Fruit fly (Drosophila melanogaster): Measurements from ENCODE around the gene CG4116.

CG4116 gene

dm6 chrX:3036527-3036926 is 30.8 kb downstream of the CG4116 start (continued):
- TF ChIP-seq CG10654 (GFP tag; optimal IDR thresholded peaks at IDR 0.05) (no peak), CG8290 (GFP tag; optimal IDR thresholded peaks at IDR 0.05) (no peak), CG8290 (tag; optimal IDR thresholded peaks at IDR 0.05) (peak in 1 of 2 experiments; percentile 6), pum (GFP tag; optimal IDR thresholded peaks at IDR 0.05) (no peak), gsb (GFP tag; IDR thresholded peaks at IDR 0.05) (no peak), CG9215 (GFP tag; IDR thresholded peaks at IDR 0.05) (no peak), otp (GFP tag; IDR thresholded peaks at IDR 0.05) (no peak), CTCF (GFP tag; optimal IDR thresholded peaks at IDR 0.05) (no peak), Hr39 (optimal IDR thresholded peaks at IDR 0.05) (no peak), CG13287 (GFP tag; IDR thresholded peaks at IDR 0.05; ENCODE audit: partially characterized antibody) (no peak), CG11723 (GFP tag; optimal IDR thresholded peaks at IDR 0.05) (no peak), Elba2 (GFP tag; optimal IDR thresholded peaks at IDR 0.05) (no peak), danr (GFP tag; IDR thresholded peaks at IDR 0.05) (0 out of 2 replicates have a peak, but pooled peaks have one; percentile 22), CG10209 (GFP tag; optimal IDR thresholded peaks at IDR 0.05) (no peak), CG17829 (tag; optimal IDR thresholded peaks at IDR 0.05) (no peak), CG8924 (tag; optimal IDR thresholded peaks at IDR 0.05) (no peak), Mes4 (GFP tag; optimal IDR thresholded peaks at IDR 0.05) (no peak), phol (tag; optimal IDR thresholded peaks at IDR 0.05) (peak; percentile 18), vvl (GFP tag; IDR thresholded peaks at IDR 0.05) (peak; percentile 45; the same call in 1 of the 2 replicates), CG6854 (GFP tag; optimal IDR thresholded peaks at IDR 0.05) (no peak), Bgb (GFP tag; IDR thresholded peaks at IDR 0.05; ENCODE audit: partially characterized antibody) (no peak), CG1233 (GFP tag; optimal IDR thresholded peaks at IDR 0.05) (no peak), HLH54F (GFP tag; optimal IDR thresholded peaks at IDR 0.05) (no peak), lmd (GFP tag; IDR thresholded peaks at IDR 0.05) (peak; percentile 22; the same call in 1 of the 2 replicates), Asciz (GFP tag; optimal IDR thresholded peaks at IDR 0.05) (no peak), kay (GFP tag; optimal IDR thresholded peaks at IDR 0.05) (no peak), ems (GFP tag; optimal IDR thresholded peaks at IDR 0.05) (no peak), Sin3A (optimal IDR thresholded peaks at IDR 0.05) (no peak), CG14965 (GFP tag; optimal IDR thresholded peaks at IDR 0.05; ENCODE audit: borderline replicate concordance) (no peak), CG12769 (tag; optimal IDR thresholded peaks at IDR 0.05) (no peak), unc-4 (GFP tag; IDR thresholded peaks at IDR 0.05; ENCODE audit: partially characterized antibody) (no peak), dm (GFP tag; optimal IDR thresholded peaks at IDR 0.05) (no peak), Dref (GFP tag; IDR thresholded peaks at IDR 0.05) (no peak), Dek (tag; optimal IDR thresholded peaks at IDR 0.05) (no peak), hth (optimal IDR thresholded peaks at IDR 0.05) (no peak), fd64A (GFP tag; optimal IDR thresholded peaks at IDR 0.05) (no peak), CG1832 (GFP tag; optimal IDR thresholded peaks at IDR 0.05) (no peak), CG6254 (GFP tag; optimal IDR thresholded peaks at IDR 0.05) (no peak), CG3163 (GFP tag; optimal IDR thresholded peaks at IDR 0.05) (no peak), CG30431 (GFP tag; optimal IDR thresholded peaks at IDR 0.05) (no peak), Lim3 (GFP tag; IDR thresholded peaks at IDR 0.05) (no peak), CG8359 (GFP tag; optimal IDR thresholded peaks at IDR 0.05; ENCODE audit: borderline replicate concordance) (no peak), tx (GFP tag; optimal IDR thresholded peaks at IDR 0.05) (no peak), dati (GFP tag; IDR thresholded peaks at IDR 0.05) (no peak), pb (GFP tag; optimal IDR thresholded peaks at IDR 0.05) (no peak), zfh2 (GFP tag; optimal IDR thresholded peaks at IDR 0.05) (no peak), bcd (GFP tag; optimal IDR thresholded peaks at IDR 0.05) (no peak), CG8478 (optimal IDR thresholded peaks at IDR 0.05) (no peak), ftz-f1 (GFP tag; optimal IDR thresholded peaks at IDR 0.05) (no peak), zen2 (GFP tag; IDR thresholded peaks at IDR 0.05; ENCODE audit: partially characterized antibody) (no peak), so (GFP tag; IDR thresholded peaks at IDR 0.05) (0 out of 3 replicates have a peak, but pooled peaks have one; percentile 23), Abd-B (GFP tag; optimal IDR thresholded peaks at IDR 0.05) (no peak), fu2 (GFP tag; optimal IDR thresholded peaks at IDR 0.05) (no peak), E2f1 (GFP tag; IDR thresholded peaks at IDR 0.05) (no peak)
